Fruit fly (Drosophila melanogaster) whole organism, embryonic: ENCODE results near the gene retinin.

Experiments
- B-H1 ChIP-seq: fragments of 200-800 bp; sonication (Bioruptor generic); IDR thresholded peaks from 3 replicates; pipeline ENCODE4 v1.3.6; 2022; ENCODE audit warnings: missing biosample characterization, missing genetic modification characterization
- CG15514 ChIP-seq: fragments of 200-800 bp; sonication (Bioruptor generic); optimal IDR thresholded peaks from 3 replicates; lab custom pipeline; 2017; ENCODE audit warnings: missing biosample characterization, missing genetic modification characterization, mild to moderate bottlenecking, moderate library complexity, missing genetic modification reagents
- CG16815 ChIP-seq: fragments of 200-800 bp; sonication (Bioruptor generic); optimal IDR thresholded peaks from 3 replicates; lab custom pipeline; 2017; ENCODE audit warnings: missing biosample characterization, mild to moderate bottlenecking, missing genetic modification characterization
- CG17186 ChIP-seq: fragments of 200-800 bp; sonication (Bioruptor generic); optimal IDR thresholded peaks from 3 replicates; lab custom pipeline; 2017; ENCODE audit warnings: missing biosample characterization, missing genetic modification reagents, missing genetic modification characterization
- CG17385 ChIP-seq: fragments of 200-800 bp; sonication (Bioruptor generic); optimal IDR thresholded peaks from 3 replicates; lab custom pipeline; 2018; ENCODE audit warnings: missing biosample characterization, mild to moderate bottlenecking, missing genetic modification characterization
- CG18011 ChIP-seq: fragments of 200-800 bp; sonication (Bioruptor generic); optimal IDR thresholded peaks from 2 replicates; lab custom pipeline; 2017; ENCODE audit warnings: missing biosample characterization, missing genetic modification characterization, mild to moderate bottlenecking, moderate library complexity, missing genotype
- CG33213 ChIP-seq: fragments of 200-800 bp; sonication (Bioruptor generic); optimal IDR thresholded peaks from 3 replicates; lab custom pipeline; 2016; ENCODE audit warnings: missing biosample characterization, missing genetic modification characterization
- CG34422 ChIP-seq: fragments of 200-800 bp; sonication (Bioruptor generic); IDR thresholded peaks from 3 replicates; pipeline ENCODE4 v1.3.6; 2022; ENCODE audit warnings: missing biosample characterization, missing genetic modification characterization
- CG43689 ChIP-seq: fragments of 200-800 bp; sonication (Bioruptor generic); IDR thresholded peaks from 2 replicates; pipeline ENCODE4 v1.3.6; 2022; ENCODE audit warnings: missing biosample characterization, missing genetic modification characterization
- CG4707 ChIP-seq: fragments of 200-800 bp; sonication (Bioruptor generic); optimal IDR thresholded peaks from 2 replicates; lab custom pipeline; 2018; ENCODE audit warnings: missing biosample characterization, mild to moderate bottlenecking, missing genetic modification characterization, moderate library complexity
- CG7745 ChIP-seq: fragments of 200-800 bp; sonication (Bioruptor generic); optimal IDR thresholded peaks from 2 replicates; lab custom pipeline; 2018; ENCODE audit warnings: missing biosample characterization, mild to moderate bottlenecking, missing genetic modification characterization, moderate library complexity
- CG8089 ChIP-seq: fragments of 200-800 bp; sonication (Bioruptor generic); optimal IDR thresholded peaks from 3 replicates; lab custom pipeline; 2016; ENCODE audit warnings: missing biosample characterization, missing genetic modification characterization
- CG9437 ChIP-seq: fragments of 200-800 bp; sonication (Bioruptor generic); optimal IDR thresholded peaks from 2 replicates; lab custom pipeline; 2018; ENCODE audit warnings: missing biosample characterization, mild to moderate bottlenecking, missing genetic modification characterization
- CG9727 ChIP-seq: fragments of 200-800 bp; sonication (Bioruptor generic); optimal IDR thresholded peaks from 3 replicates; lab custom pipeline; 2017; ENCODE audit warnings: missing biosample characterization, mild to moderate bottlenecking, missing genetic modification characterization
- CG9797 ChIP-seq: fragments of 200-800 bp; sonication (Bioruptor generic); optimal IDR thresholded peaks from 3 replicates; lab custom pipeline; 2018; ENCODE audit warnings: missing biosample characterization, mild to moderate bottlenecking, missing genetic modification characterization
- Chrac-16 ChIP-seq: fragments of 200-800 bp; sonication (Bioruptor generic); optimal IDR thresholded peaks from 3 replicates; lab custom pipeline; 2016; ENCODE audit warnings: missing biosample characterization, missing genetic modification characterization
- Dbx ChIP-seq: fragments of 200-800 bp; sonication (Bioruptor generic); IDR thresholded peaks from 3 replicates; pipeline ENCODE4 v1.3.6; 2022; ENCODE audit warnings: missing biosample characterization, missing genetic modification characterization
- Dip3 ChIP-seq: fragments of 200-800 bp; sonication (Bioruptor generic); optimal IDR thresholded peaks from 3 replicates; lab custom pipeline; 2016; ENCODE audit warnings: missing biosample characterization, missing genetic modification characterization
- Dp ChIP-seq: fragments of 200-800 bp; sonication (Bioruptor generic); optimal IDR thresholded peaks from 2 replicates; lab custom pipeline; 2018; ENCODE audit warnings: missing biosample characterization, mild to moderate bottlenecking, missing genetic modification characterization, moderate library complexity
- Dref ChIP-seq: fragments of 200-800 bp; sonication (Bioruptor generic); IDR thresholded peaks from 2 replicates; pipeline ENCODE4 v1.3.6; 2022; ENCODE audit warnings: missing biosample characterization, missing genetic modification characterization
- Gug ChIP-seq: fragments of 200-800 bp; sonication (Bioruptor generic); IDR thresholded peaks from 4 replicates; pipeline ENCODE4 v1.3.6; 2022; ENCODE audit warnings: missing biosample characterization, missing genetic modification characterization
- Jarid2 ChIP-seq: fragments of 200-800 bp; sonication (Bioruptor generic); optimal IDR thresholded peaks from 3 replicates; lab custom pipeline; 2017; ENCODE audit warnings: mild to moderate bottlenecking, missing biosample characterization, missing genetic modification reagents, missing genetic modification characterization
- Med ChIP-seq: fragments of 200-800 bp; sonication (Bioruptor generic); peaks from one replicate; lab custom pipeline; 2016; ENCODE audit warnings: missing biosample characterization, missing genetic modification characterization, mild to moderate bottlenecking, inconsistent platforms, moderate library complexity
- Poxn ChIP-seq: fragments of 200-800 bp; sonication (Bioruptor generic); IDR thresholded peaks from 2 replicates; pipeline ENCODE4 v1.3.6; 2022; ENCODE audit warnings: missing biosample characterization, missing genetic modification characterization
- Rx ChIP-seq: fragments of 200-800 bp; sonication (Bioruptor generic); IDR thresholded peaks from 2 replicates; pipeline ENCODE4 v1.3.6; 2022; ENCODE audit warnings: missing biosample characterization, missing genetic modification characterization
- Sin3A ChIP-seq: fragments of >200 bp; optimal IDR thresholded peaks from 2 replicates; lab custom pipeline; 2018
- Sry-δ ChIP-seq: fragments of 200-800 bp; sonication (Bioruptor generic); optimal IDR thresholded peaks from 2 replicates; lab custom pipeline; 2016; ENCODE audit warnings: missing biosample characterization, missing genetic modification characterization
- Trl ChIP-seq, 3 experiments: fragments of >200 bp in 2 of 3; fragments of 200-800 bp in 1 of 3; sonication (Bioruptor generic) in 1 of 3; optimal IDR thresholded peaks; 2 replicates in 1 of 3; 3 replicates in 2 of 3; lab custom pipeline; 2016 to 2017; ENCODE audit warnings: missing biosample characterization in 1 of 3, missing genetic modification characterization in 1 of 3
- ab ChIP-seq: fragments of 200-800 bp; sonication (Bioruptor generic); optimal IDR thresholded peaks from 2 replicates; lab custom pipeline; 2016; ENCODE audit warnings: missing biosample characterization, missing genetic modification characterization
- bbx ChIP-seq: fragments of 200-800 bp; sonication (Bioruptor generic); IDR thresholded peaks from 2 replicates; pipeline ENCODE4 v1.3.6; 2022; ENCODE audit warnings: missing biosample characterization, missing genetic modification characterization; ENCODE audit not compliant: partially characterized antibody
- chinmo ChIP-seq: fragments of 200-800 bp; sonication (Bioruptor generic); IDR thresholded peaks from 4 replicates; pipeline ENCODE4 v1.3.6; 2022; ENCODE audit warnings: missing biosample characterization, missing genetic modification characterization; ENCODE audit not compliant: partially characterized antibody
- ci ChIP-seq: fragments of 200-800 bp; sonication (Bioruptor generic); IDR thresholded peaks from 3 replicates; pipeline ENCODE4 v1.3.6; 2022; ENCODE audit warnings: missing biosample characterization, missing genetic modification characterization
- ems ChIP-seq: fragments of 200-800 bp; sonication (Bioruptor generic); optimal IDR thresholded peaks from 3 replicates; lab custom pipeline; 2016; ENCODE audit warnings: missing biosample characterization, missing genetic modification characterization
- gcm ChIP-seq: fragments of 200-800 bp; sonication (Bioruptor generic); optimal IDR thresholded peaks from 2 replicates; lab custom pipeline; 2019; ENCODE audit warnings: missing biosample characterization, mild to moderate bottlenecking, missing genetic modification characterization, moderate library complexity
- gem ChIP-seq: fragments of 200-800 bp; sonication (Bioruptor generic); optimal IDR thresholded peaks from 2 replicates; lab custom pipeline; 2019; ENCODE audit warnings: missing biosample characterization, mild to moderate bottlenecking, missing genetic modification characterization, moderate library complexity
- h ChIP-seq: fragments of >200 bp; optimal IDR thresholded peaks from 2 replicates; lab custom pipeline; 2017
- hbn ChIP-seq: fragments of 200-800 bp; sonication (Bioruptor generic); IDR thresholded peaks from 2 replicates; pipeline ENCODE4 v1.3.6; 2022; ENCODE audit warnings: missing biosample characterization, missing genetic modification characterization; ENCODE audit not compliant: partially characterized antibody
- hth ChIP-seq: fragments of >200 bp; optimal IDR thresholded peaks from 2 replicates; lab custom pipeline; 2017; ENCODE audit warnings: inconsistent platforms
- kay ChIP-seq: fragments of 200-800 bp; sonication (Bioruptor generic); optimal IDR thresholded peaks from 2 replicates; lab custom pipeline; 2016; ENCODE audit warnings: missing biosample characterization, missing genetic modification characterization
- mirr ChIP-seq: fragments of 200-800 bp; sonication (Bioruptor generic); optimal IDR thresholded peaks from 3 replicates; lab custom pipeline; 2018; ENCODE audit warnings: missing biosample characterization, mild to moderate bottlenecking, missing genetic modification characterization
- schlank ChIP-seq: fragments of 200-800 bp; sonication (Bioruptor generic); optimal IDR thresholded peaks from 2 replicates; lab custom pipeline; 2018; ENCODE audit warnings: missing biosample characterization, mild to moderate bottlenecking, missing genetic modification characterization
- sug ChIP-seq: fragments of 200-800 bp; optimal IDR thresholded peaks from 2 replicates; lab custom pipeline; 2019; ENCODE audit warnings: missing biosample characterization, mild to moderate bottlenecking, missing genetic modification characterization, moderate library complexity
- tna ChIP-seq: fragments of 200-800 bp; sonication (Bioruptor generic); IDR thresholded peaks from 2 replicates; pipeline ENCODE4 v1.3.6; 2022; ENCODE audit warnings: missing biosample characterization, missing genetic modification characterization; ENCODE audit not compliant: partially characterized antibody

Gene retinin

dm6 chr3L:16367240-16367639 lies 35.5 kb downstream of the retinin start, which contains the start of gene Cpr72Ec:
Cpr72Ec (minus strand) TSS chr3L:16367340.
- TF ChIP-seq CG16815 (GFP tag; lab: Kevin White, UChicago): no peak
- TF ChIP-seq chinmo (GFP tag; lab: Robert Waterston, UW): 0 out of 4 replicates have a peak, but pooled peaks have one; percentile 22

dm6 chr3L:16368199-16368598 lies 36.5 kb downstream of the retinin start, which contains the start of gene CG4842:
CG4842 (plus strand) TSS chr3L:16368389.
- TF ChIP-seq Trl (optimal IDR thresholded peaks at IDR 0.05; lab: Kevin White, UChicago) (peak in 1 of 2 experiments; percentile 28), Trl (GFP tag; optimal IDR thresholded peaks at IDR 0.05; lab: Kevin White, UChicago) (no peak), CG33213 (GFP tag; lab: Kevin White, UChicago) (no peak), sug (tag; lab: Kevin White, UChicago) (peak; percentile 29), chinmo (GFP tag; lab: Robert Waterston, UW) (0 out of 4 replicates have a peak, but pooled peaks have one; percentile 57), Med (GFP tag; lab: Kevin White, UChicago) (peak; percentile 46)

- TF ChIP-seq Chrac-16 (GFP tag; lab: Kevin White, UChicago) (no peak), tna (GFP tag; lab: Robert Waterston, UW) (no peak), B-H1 (GFP tag; lab: Robert Waterston, UW) (no peak), CG9437 (GFP tag; lab: Kevin White, UChicago) (no peak), ci (no peak), CG9727 (GFP tag; lab: Kevin White, UChicago) (no peak), CG7745 (tag; lab: Kevin White, UChicago) (no peak), h (lab: Kevin White, UChicago) (no peak), Jarid2 (GFP tag; lab: Kevin White, UChicago) (no peak), ab (GFP tag; lab: Kevin White, UChicago) (no peak), CG4707 (GFP tag; lab: Kevin White, UChicago) (no peak), CG18011 (GFP tag; lab: Kevin White, UChicago) (no peak), schlank (tag; lab: Kevin White, UChicago) (no peak), Sry-δ (GFP tag; lab: Kevin White, UChicago) (no peak), CG43689 (GFP tag; lab: Robert Waterston, UW) (no peak)
Observed at dm6 chr3L:16369526-16369925, 37.8 kb downstream of the retinin start, which contains the start of gene CG18814. CG18814 (plus strand) TSS chr3L:16369826.

- TF ChIP-seq bbx (GFP tag; lab: Robert Waterston, UW) (peak; percentile 51), Sin3A (lab: Kevin White, UChicago) (peak; percentile 19), CG8089 (GFP tag; lab: Kevin White, UChicago) (no peak), CG9797 (GFP tag; lab: Kevin White, UChicago) (peak; percentile 95), Gug (no peak), Poxn (no peak), gem (tag; lab: Kevin White, UChicago) (no peak), Rx (GFP tag; lab: Robert Waterston, UW) (no peak), kay (GFP tag; lab: Kevin White, UChicago) (no peak), hth (lab: Kevin White, UChicago) (no peak), CG34422 (GFP tag; lab: Robert Waterston, UW) (peak; percentile 37; the same call in 1 of the 3 replicates), CG17385 (peak; percentile 93), Dp (GFP tag; lab: Kevin White, UChicago) (peak; percentile 86), ems (GFP tag; lab: Kevin White, UChicago) (no peak), mirr (GFP tag; lab: Kevin White, UChicago) (no peak), Dref (GFP tag; lab: Robert Waterston, UW) (peak; percentile 91), hbn (GFP tag; lab: Robert Waterston, UW) (peak; percentile 44; the same call in 1 of the 2 replicates), gcm (no peak), Dbx (GFP tag; lab: Robert Waterston, UW) (0 out of 3 replicates have a peak, but pooled peaks have one; percentile 46), CG17186 (peak; percentile 67), CG15514 (peak; percentile 53), Dip3 (GFP tag; lab: Kevin White, UChicago) (no peak)
Observed at dm6 chr3L:16377768-16378764, 46.3 kb downstream of the retinin start, which contains the start of gene roq. roq (minus strand) TSS chr3L:16378566.
